Fruit fly (Drosophila melanogaster) whole organism, embryonic: ENCODE data around the gene slow.

Experiments
- Mes4 ChIP-seq: fragments of 200-800 bp; sonication (Bioruptor generic); optimal IDR thresholded peaks from 2 replicates; lab custom pipeline; 2016; ENCODE audit warnings: missing biosample characterization, missing genetic modification characterization
- YL-1 ChIP-seq: fragments of 200-800 bp; sonication (Bioruptor generic); optimal IDR thresholded peaks from 3 replicates; lab custom pipeline; 2017; ENCODE audit warnings: missing biosample characterization, mild to moderate bottlenecking, missing genetic modification characterization
- repo ChIP-seq: fragments of 200-800 bp; sonication (Bioruptor generic); optimal IDR thresholded peaks from 2 replicates; lab custom pipeline; 2016; ENCODE audit warnings: missing biosample characterization, missing genetic modification characterization
- sr ChIP-seq: fragments of 200-800 bp; sonication (Bioruptor generic); IDR thresholded peaks from 3 replicates; pipeline ENCODE4 v1.3.6; 2022; ENCODE audit warnings: missing biosample characterization, missing genetic modification characterization
- tin ChIP-seq: fragments of 200-800 bp; sonication (Bioruptor generic); optimal IDR thresholded peaks from 3 replicates; lab custom pipeline; 2016; ENCODE audit warnings: missing biosample characterization, missing genetic modification characterization

DNA sequence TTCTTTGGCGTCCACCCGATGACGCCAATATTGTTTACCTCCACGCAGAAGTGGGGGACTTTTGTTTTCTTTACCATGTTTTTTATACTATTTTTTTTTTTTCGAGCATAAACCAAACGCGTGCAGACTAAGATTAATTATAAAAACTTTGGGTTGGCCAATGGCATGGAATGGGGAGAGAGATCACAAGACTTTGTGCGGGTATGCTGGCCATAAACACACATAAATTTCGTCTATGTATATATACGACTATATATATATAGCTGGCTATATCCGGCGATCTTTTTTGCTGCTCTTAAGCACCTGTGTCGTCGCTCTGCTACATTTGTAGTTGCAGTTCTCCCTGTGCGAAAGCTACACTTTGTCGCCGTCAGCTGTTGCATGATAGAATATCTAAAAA lies 27.7 kb downstream of the slow start:
- TF ChIP-seq repo (GFP tag; lab: Kevin White, UChicago) = no peak
- TF ChIP-seq tin (GFP tag; lab: Kevin White, UChicago) = no peak
- no peak for TF ChIP-seq Mes4 (GFP tag; lab: Kevin White, UChicago)
- TF ChIP-seq sr (GFP tag; lab: Robert Waterston, UW) = no peak
- no peak for TF ChIP-seq YL-1
